Worm (Caenorhabditis elegans): ENCODE results near the gene dhhc-10.
A peak's percentile ranks its signal among the peaks of the same experiment; 100 is the strongest.

dhhc-10 gene

ce11 chrX:4711698-4712329, 4.8 kb downstream of the dhhc-10 start, which contains the start of the genes dnj-14 and glit-1:
Gene dnj-14 (minus strand): TSS chrX:4711748.
Gene glit-1 (plus strand): TSS chrX:4712279.
- no peak for TF ChIP-seq ets-7 (tag; optimal IDR thresholded peaks at IDR 0.05)
- TF ChIP-seq hmbx-1 (tag; optimal IDR thresholded peaks at IDR 0.05): no peak
- no peak; the same call in 1 of the 2 replicates for TF ChIP-seq tbx-37 (GFP tag; conservative IDR thresholded peaks at IDR 0.05)
- no peak for TF ChIP-seq B0310.2 (tag; optimal IDR thresholded peaks at IDR 0.05)
- TF ChIP-seq ceh-36 (tag; optimal IDR thresholded peaks at IDR 0.05): no peak
- TF ChIP-seq pes-1 (GFP tag; IDR thresholded peaks at IDR 0.05): no peak
- TF ChIP-seq hmg-4 (GFP tag; optimal IDR thresholded peaks at IDR 0.05): peak; percentile 80
- TF ChIP-seq tra-4 (tag; optimal IDR thresholded peaks at IDR 0.05): no peak
- TF ChIP-seq aly-1 (tag; optimal IDR thresholded peaks at IDR 0.05): peak; percentile 23
- peak; percentile 55 for TF ChIP-seq F13C5.2 (tag; optimal IDR thresholded peaks at IDR 0.05)
- peak; percentile 46; the same call in 1 of the 2 replicates for TF ChIP-seq flt-1 (GFP tag; IDR thresholded peaks at IDR 0.05)
- no peak for TF ChIP-seq hnd-1 (tag; optimal IDR thresholded peaks at IDR 0.05)
- peak; percentile 63; the same call in 1 of the 2 replicates for TF ChIP-seq sea-1 (GFP tag; conservative IDR thresholded peaks at IDR 0.05)
- 0 out of 2 replicates have a peak, but pooled peaks have one; percentile 18 for TF ChIP-seq scrt-1 (GFP tag; IDR thresholded peaks at IDR 0.05)

DNA sequence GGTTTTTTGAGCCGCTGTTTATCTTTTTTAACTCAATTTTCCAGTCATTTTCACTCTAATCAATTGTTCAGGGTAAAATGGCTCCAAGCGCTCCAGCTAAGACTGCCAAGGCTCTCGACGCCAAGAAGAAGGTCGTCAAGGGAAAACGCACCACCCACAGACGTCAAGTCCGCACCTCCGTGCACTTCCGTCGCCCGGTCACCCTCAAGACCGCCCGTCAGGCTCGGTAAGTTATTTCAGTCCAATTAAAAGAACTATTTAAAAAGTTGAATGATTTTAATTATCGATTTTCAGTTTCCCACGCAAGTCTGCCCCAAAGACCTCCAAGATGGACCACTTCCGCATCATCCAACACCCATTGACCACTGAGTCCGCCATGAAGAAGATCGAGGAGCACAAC, 8.1 kb downstream of the dhhc-10 start, which contains the start of gene rpl-25.1:
Gene rpl-25.1, plus strand, starts transcription at position 72 of the 400 bp plus-strand sequence.
- no peak for TF ChIP-seq flt-1 (GFP tag; IDR thresholded peaks at IDR 0.05)
- TF ChIP-seq sea-1 (GFP tag; conservative IDR thresholded peaks at IDR 0.05): no peak
- no peak for TF ChIP-seq B0310.2 (tag; optimal IDR thresholded peaks at IDR 0.05)
- no peak for TF ChIP-seq pes-1 (GFP tag; IDR thresholded peaks at IDR 0.05)

DNA sequence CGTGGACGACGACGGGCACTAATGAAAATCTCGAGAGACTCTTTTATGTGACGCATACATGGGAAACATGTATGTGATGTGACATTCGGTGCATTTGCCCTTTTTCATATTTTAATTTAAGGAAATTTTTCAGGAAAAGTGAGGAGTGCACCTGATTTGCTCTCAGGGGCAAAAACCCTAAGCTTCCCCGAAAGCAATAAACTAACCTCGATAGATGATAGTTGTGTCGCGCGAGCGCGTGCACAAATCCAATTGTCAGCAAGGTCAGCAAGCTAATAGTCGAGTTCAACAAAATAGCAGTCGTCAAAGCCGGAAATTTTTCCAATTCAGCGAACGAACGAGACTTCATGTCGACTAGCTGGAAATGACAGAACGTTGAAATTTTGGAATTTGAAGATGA, 11.1 kb downstream of the dhhc-10 start:
- TF ChIP-seq tbx-37 (GFP tag; conservative IDR thresholded peaks at IDR 0.05): no peak

ce11 chrX:4720603-4721529, 13.9 kb downstream of the dhhc-10 start, which contains the start of gene F55D10.4:
Gene F55D10.4 (minus strand): TSS chrX:4720653.
- TF ChIP-seq B0310.2 (tag; optimal IDR thresholded peaks at IDR 0.05) (no peak), F13C5.2 (tag; optimal IDR thresholded peaks at IDR 0.05) (no peak), tbx-37 (GFP tag; conservative IDR thresholded peaks at IDR 0.05) (no peak), aly-1 (tag; optimal IDR thresholded peaks at IDR 0.05) (no peak), ceh-36 (tag; optimal IDR thresholded peaks at IDR 0.05) (no peak), tra-4 (tag; optimal IDR thresholded peaks at IDR 0.05) (no peak), pes-1 (GFP tag; IDR thresholded peaks at IDR 0.05) (no peak), ets-7 (tag; optimal IDR thresholded peaks at IDR 0.05) (no peak), hmbx-1 (tag; optimal IDR thresholded peaks at IDR 0.05) (no peak), ceh-13 (GFP tag; optimal IDR thresholded peaks at IDR 0.05) (no peak)

DNA sequence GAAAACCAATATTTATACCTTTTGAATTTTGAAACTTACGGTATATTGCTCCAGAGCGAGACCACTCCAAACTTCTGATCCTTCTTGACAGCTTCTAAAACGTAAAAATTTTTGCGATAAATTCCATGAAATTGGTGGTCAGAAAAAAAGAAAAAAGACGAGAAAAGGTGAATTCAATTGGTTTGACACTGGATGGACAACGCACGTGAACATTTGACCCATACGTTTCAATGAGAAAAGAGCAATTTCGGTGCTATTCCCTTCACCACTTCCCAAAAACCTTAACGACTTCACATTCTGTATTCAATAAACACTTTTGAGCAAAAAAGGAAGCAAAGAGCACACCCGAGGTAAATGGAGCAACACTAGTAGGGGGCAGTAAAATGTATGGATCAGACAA, 20.4 kb downstream of the dhhc-10 start, which contains the start of gene acc-3:
Gene acc-3, minus strand, starts transcription at position 101 of the 400 bp plus-strand sequence.
- TF ChIP-seq pes-1 (GFP tag; IDR thresholded peaks at IDR 0.05): no peak
- TF ChIP-seq B0310.2 (tag; optimal IDR thresholded peaks at IDR 0.05): no peak
- TF ChIP-seq F13C5.2 (tag; optimal IDR thresholded peaks at IDR 0.05): no peak
- TF ChIP-seq ceh-13 (GFP tag; optimal IDR thresholded peaks at IDR 0.05): no peak
- no peak for TF ChIP-seq ceh-36 (tag; optimal IDR thresholded peaks at IDR 0.05)
- TF ChIP-seq flt-1 (GFP tag; IDR thresholded peaks at IDR 0.05): no peak
- TF ChIP-seq hnd-1 (tag; optimal IDR thresholded peaks at IDR 0.05): no peak
- TF ChIP-seq ama-1 (optimal IDR thresholded peaks at IDR 0.05): no peak
- no peak for TF ChIP-seq scrt-1 (GFP tag; IDR thresholded peaks at IDR 0.05)
- TF ChIP-seq tra-4 (tag; optimal IDR thresholded peaks at IDR 0.05): no peak
- TF ChIP-seq ets-7 (tag; optimal IDR thresholded peaks at IDR 0.05): no peak
- no peak for TF ChIP-seq sea-1 (GFP tag; conservative IDR thresholded peaks at IDR 0.05)
- no peak for TF ChIP-seq tbx-37 (GFP tag; conservative IDR thresholded peaks at IDR 0.05)

- TF ChIP-seq tbx-37 (GFP tag; conservative IDR thresholded peaks at IDR 0.05): no peak
- no peak for TF ChIP-seq hmg-4 (GFP tag; optimal IDR thresholded peaks at IDR 0.05)
- TF ChIP-seq aly-1 (tag; optimal IDR thresholded peaks at IDR 0.05): no peak
- TF ChIP-seq ceh-13 (GFP tag; optimal IDR thresholded peaks at IDR 0.05): no peak
- TF ChIP-seq tbx-11 (GFP tag; IDR thresholded peaks at IDR 0.05): no peak
- TF ChIP-seq ets-7 (tag; optimal IDR thresholded peaks at IDR 0.05): no peak
- TF ChIP-seq sea-1 (GFP tag; conservative IDR thresholded peaks at IDR 0.05): no peak
- TF ChIP-seq pes-1 (GFP tag; IDR thresholded peaks at IDR 0.05): no peak
- no peak for TF ChIP-seq flt-1 (GFP tag; IDR thresholded peaks at IDR 0.05)
Measured at ce11 chrX:4732752-4733151, 25.8 kb downstream of the dhhc-10 start, which contains the start of gene aman-1. Gene aman-1 (plus strand): TSS chrX:4733095.

ce11 chrX:4740630-4741029, 33.7 kb downstream of the dhhc-10 start:
- TF ChIP-seq hmbx-1 (tag; optimal IDR thresholded peaks at IDR 0.05) (no peak), ceh-36 (tag; optimal IDR thresholded peaks at IDR 0.05) (no peak), pes-1 (GFP tag; IDR thresholded peaks at IDR 0.05) (no peak), tbx-37 (GFP tag; conservative IDR thresholded peaks at IDR 0.05) (no peak), ets-7 (tag; optimal IDR thresholded peaks at IDR 0.05) (no peak), F13C5.2 (tag; optimal IDR thresholded peaks at IDR 0.05) (no peak), aly-1 (tag; optimal IDR thresholded peaks at IDR 0.05) (no peak), tbx-11 (GFP tag; IDR thresholded peaks at IDR 0.05) (no peak), ama-1 (optimal IDR thresholded peaks at IDR 0.05) (no peak), hmg-4 (GFP tag; optimal IDR thresholded peaks at IDR 0.05) (no peak), hnd-1 (tag; optimal IDR thresholded peaks at IDR 0.05) (no peak)
